Worm (Caenorhabditis elegans) whole organism, L4 larva: ENCODE measurements around the gene F11D5.1.
A peak's percentile ranks its signal among the peaks of the same experiment; 100 is the strongest.

Experiments
- ZK546.5 ChIP-seq, 2 experiments: sonication (generic microtip); optimal IDR thresholded peaks; 2 replicates each; lab custom pipeline; 2017; ENCODE audit warnings: missing biosample characterization in 2 of 2, missing genetic modification characterization in 2 of 2
- ama-1 ChIP-seq: fragments of 150-350 bp; optimal IDR thresholded peaks from 2 replicates; lab custom pipeline; 2014; ENCODE audit warnings: inconsistent platforms, mixed read lengths
- daf-8 ChIP-seq: fragments of 200-800 bp; sonication (Bioruptor generic); IDR thresholded peaks from 2 replicates; pipeline ENCODE4 v1.3.6; 2022; ENCODE audit warnings: missing genetic modification characterization, missing compliant biosample characterization
- fos-1 ChIP-seq: fragments of 150-350 bp; optimal IDR thresholded peaks from 2 replicates; lab custom pipeline; 2014; ENCODE audit warnings: missing biosample characterization, missing genetic modification characterization
- jun-1 ChIP-seq: fragments of 150-350 bp; optimal IDR thresholded peaks from 2 replicates; lab custom pipeline; 2014; ENCODE audit warnings: missing biosample characterization, missing genetic modification reagents, missing genetic modification characterization
- lin-1 ChIP-seq: fragments of 200-800 bp; sonication (Bioruptor generic); IDR thresholded peaks from 2 replicates; pipeline ENCODE4 v1.3.6; 2022; ENCODE audit warnings: missing genetic modification reagents, missing genetic modification characterization, missing compliant biosample characterization
- lin-13 ChIP-seq: fragments of 150-350 bp; optimal IDR thresholded peaks from 2 replicates; lab custom pipeline; 2014; ENCODE audit warnings: missing biosample characterization, missing genetic modification reagents, missing genetic modification characterization
- madf-9 ChIP-seq: fragments of 200-800 bp; sonication (Bioruptor generic); conservative IDR thresholded peaks from 2 replicates; pipeline ENCODE4 v1.3.6; 2022; ENCODE audit warnings: missing genetic modification reagents, missing genetic modification characterization, missing compliant biosample characterization
- nhr-111 ChIP-seq: fragments of 200-800 bp; sonication (Bioruptor generic); optimal IDR thresholded peaks from 2 replicates; lab custom pipeline; 2018; ENCODE audit warnings: mild to moderate bottlenecking, missing genetic modification characterization, missing compliant biosample characterization
- nhr-76 ChIP-seq: fragments of 150-350 bp; optimal IDR thresholded peaks from 2 replicates; lab custom pipeline; 2014; ENCODE audit warnings: missing biosample characterization, missing genetic modification characterization
- pqm-1 ChIP-seq: sonication (generic microtip); optimal IDR thresholded peaks from 2 replicates; lab custom pipeline; 2017; ENCODE audit warnings: missing biosample characterization, missing genetic modification characterization
- skn-1 ChIP-seq: fragments of 150-350 bp; optimal IDR thresholded peaks from 2 replicates; lab custom pipeline; 2014; ENCODE audit warnings: missing biosample characterization, missing genetic modification characterization
- unc-62 ChIP-seq, 3 experiments: fragments of 150-350 bp in 1 of 3; sonication (generic microtip); optimal IDR thresholded peaks in 2 of 3; peaks in 1 of 3; 1 replicate in 1 of 3; 2 replicates in 2 of 3; lab custom pipeline; 2014 to 2017; ENCODE audit warnings: missing biosample characterization in 3 of 3, missing genetic modification characterization in 3 of 3, missing genetic modification reagents in 3 of 3, missing genotype in 1 of 3

- TF ChIP-seq skn-1 (tag; lab: Kevin White, UChicago): no peak
- no peak for TF ChIP-seq lin-13 (GFP tag; lab: Kevin White, UChicago)
- TF ChIP-seq unc-62 (GFP tag; optimal IDR thresholded peaks at IDR 0.05 in 1 of 2; lab: Kevin White, UChicago): peak in 1 of 2 experiments; percentile 78
- TF ChIP-seq unc-62 (tag; optimal IDR thresholded peaks at IDR 0.05; lab: Kevin White, UChicago): no peak
- no peak for TF ChIP-seq madf-9 (GFP tag; lab: Robert Waterston, UW)
- TF ChIP-seq fos-1 (tag; lab: Kevin White, UChicago): no peak
- TF ChIP-seq nhr-76 (tag; lab: Kevin White, UChicago): no peak
- TF ChIP-seq nhr-111: no peak
- TF ChIP-seq ZK546.5 (tag; optimal IDR thresholded peaks at IDR 0.05; lab: Kevin White, UChicago): no peak
- TF ChIP-seq jun-1 (tag; lab: Kevin White, UChicago): no peak
- TF ChIP-seq ama-1 (lab: Kevin White, UChicago): no peak
- TF ChIP-seq daf-8 (GFP tag; lab: Robert Waterston, UW): no peak
- TF ChIP-seq pqm-1: peak; percentile 61
- TF ChIP-seq lin-1 (GFP tag; lab: Robert Waterston, UW): no peak
Measured at ce11 chrX:3297812-3298211, 35.1 kb upstream of the F11D5.1 start.
